Fruit fly (Drosophila melanogaster): ENCODE results near the gene CG3638.

DNA sequence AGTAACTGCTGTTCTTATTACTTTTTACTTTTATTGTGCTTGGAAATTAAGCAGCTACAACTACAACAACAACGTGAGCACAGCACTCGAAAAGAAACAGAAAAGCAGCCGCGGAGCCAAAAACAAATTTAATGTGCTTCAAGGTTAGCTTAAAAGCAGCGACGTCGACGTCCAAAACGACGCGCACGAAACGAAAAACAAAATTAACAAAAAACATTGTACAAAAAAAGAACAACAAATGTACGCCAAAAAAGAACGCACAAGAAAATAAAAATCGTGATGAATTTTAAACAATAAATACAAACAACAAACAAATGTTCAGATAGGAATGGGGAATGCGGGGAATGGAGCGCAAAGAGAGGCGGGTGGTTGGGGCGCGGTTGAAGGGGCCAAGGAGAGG, 34.6 kb upstream of the CG3638 start:
- TF ChIP-seq usp (GFP tag; optimal IDR thresholded peaks at IDR 0.05): no peak
- TF ChIP-seq psq (optimal IDR thresholded peaks at IDR 0.05): no peak
- no peak for TF ChIP-seq Dll (optimal IDR thresholded peaks at IDR 0.05)
- no peak for TF ChIP-seq EcR (GFP tag; optimal IDR thresholded peaks at IDR 0.05)
- no peak for TF ChIP-seq CG8478 (optimal IDR thresholded peaks at IDR 0.05)
